Fruit fly (Drosophila melanogaster): ENCODE data around the gene CG14384.
A peak's percentile ranks its signal among the peaks of the same experiment; 100 is the strongest.

The CG14384 gene

DNA sequence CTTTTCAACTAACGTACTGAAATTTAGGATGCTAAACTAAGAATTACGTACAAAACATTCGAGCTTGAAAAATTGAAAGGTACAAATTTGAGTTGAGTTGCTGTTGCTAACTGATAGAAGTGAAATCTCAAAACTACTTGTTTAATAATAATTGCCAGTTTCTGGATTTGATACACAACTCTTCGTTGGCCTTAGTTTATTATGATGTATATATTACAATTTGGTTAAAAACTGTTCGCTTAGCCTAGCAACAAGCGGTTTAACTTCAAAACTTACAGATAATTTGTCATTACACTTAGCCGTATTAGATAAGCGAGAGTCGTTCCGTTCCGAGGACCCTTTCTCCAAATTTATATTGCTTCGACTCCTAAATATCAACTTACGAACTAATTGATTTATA, at the start of gene CG14384, which contains the start of gene grsm:
TSS of gene CG14384 (minus strand) at position 101 of the 400 bp plus-strand sequence.
TSS of gene grsm (minus strand) at position 101 of the 400 bp plus-strand sequence.
- TF ChIP-seq Met (GFP tag; optimal IDR thresholded peaks at IDR 0.05), result no peak
- no peak for TF ChIP-seq CG34406 (GFP tag; optimal IDR thresholded peaks at IDR 0.05)
- TF ChIP-seq CG31627 (GFP tag; optimal IDR thresholded peaks at IDR 0.05), result no peak
- no peak for TF ChIP-seq fd85E (GFP tag; optimal IDR thresholded peaks at IDR 0.05)
- TF ChIP-seq Sox14 (GFP tag; optimal IDR thresholded peaks at IDR 0.05), result no peak
- no peak for TF ChIP-seq lz (GFP tag; optimal IDR thresholded peaks at IDR 0.05)
- no peak for TF ChIP-seq Lpt (GFP tag; optimal IDR thresholded peaks at IDR 0.05)
- TF ChIP-seq fd59A (GFP tag; optimal IDR thresholded peaks at IDR 0.05), result no peak
- TF ChIP-seq CG1621 (tag; optimal IDR thresholded peaks at IDR 0.05), result no peak
- no peak for TF ChIP-seq CG6808 (GFP tag; optimal IDR thresholded peaks at IDR 0.05)
- TF ChIP-seq CG6276 (GFP tag; optimal IDR thresholded peaks at IDR 0.05), result no peak
- no peak for TF ChIP-seq CG16779 (tag; optimal IDR thresholded peaks at IDR 0.05)
- no peak for TF ChIP-seq CG11902 (GFP tag; optimal IDR thresholded peaks at IDR 0.05)
- no peak for TF ChIP-seq Eip78C (GFP tag)
- no peak for TF ChIP-seq eg (GFP tag; IDR thresholded peaks at IDR 0.05)
- TF ChIP-seq topi (GFP tag; optimal IDR thresholded peaks at IDR 0.05), result no peak
- no peak for TF ChIP-seq CG15336 (GFP tag; IDR thresholded peaks at IDR 0.05)
- TF ChIP-seq CG3919 (GFP tag; optimal IDR thresholded peaks at IDR 0.05), result no peak

dm6 chr3R:13015811-13016766, 48.6 kb upstream of the CG14384 start:
- TF ChIP-seq lz (GFP tag; optimal IDR thresholded peaks at IDR 0.05), result no peak
- TF ChIP-seq vri (GFP tag; optimal IDR thresholded peaks at IDR 0.05), result peak; percentile 72
- TF ChIP-seq acj6 (GFP tag; optimal IDR thresholded peaks at IDR 0.05), result no peak
- no peak for TF ChIP-seq Ets21C (GFP tag; optimal IDR thresholded peaks at IDR 0.05)
- TF ChIP-seq fkh (GFP tag; optimal IDR thresholded peaks at IDR 0.05), result peak; percentile 21
- TF ChIP-seq CG34406 (GFP tag; optimal IDR thresholded peaks at IDR 0.05), result no peak
- 0 out of 3 replicates have a peak, but pooled peaks have one; percentile 5 for TF ChIP-seq eg (GFP tag; IDR thresholded peaks at IDR 0.05)
- no peak for TF ChIP-seq Gug (GFP tag; IDR thresholded peaks at IDR 0.05)
- TF ChIP-seq spab (GFP tag; optimal IDR thresholded peaks at IDR 0.05), result peak; percentile 47
- no peak for TF ChIP-seq CG11762 (GFP tag; optimal IDR thresholded peaks at IDR 0.05; ENCODE audit: insufficient read depth)
- no peak for TF ChIP-seq Met (GFP tag; optimal IDR thresholded peaks at IDR 0.05)
- TF ChIP-seq dsx (GFP tag; optimal IDR thresholded peaks at IDR 0.05; ENCODE audit: poor library complexity, severe bottlenecking), result peak; percentile 61
- TF ChIP-seq CG6276 (GFP tag; optimal IDR thresholded peaks at IDR 0.05), result peak; percentile 57
- peak; percentile 22 for TF ChIP-seq CG32006 (GFP tag; optimal IDR thresholded peaks at IDR 0.05)
- TF ChIP-seq Eip75B (GFP tag; optimal IDR thresholded peaks at IDR 0.05), result peak; percentile 17
- no peak for TF ChIP-seq fd59A (GFP tag; optimal IDR thresholded peaks at IDR 0.05)
- TF ChIP-seq Sox15 (GFP tag; optimal IDR thresholded peaks at IDR 0.05), result no peak
- no peak for TF ChIP-seq Hr4 (GFP tag; optimal IDR thresholded peaks at IDR 0.05)
- peak; percentile 22 for TF ChIP-seq topi (GFP tag; optimal IDR thresholded peaks at IDR 0.05)
- no peak for TF ChIP-seq CG8319 (GFP tag; optimal IDR thresholded peaks at IDR 0.05)
- TF ChIP-seq CG11294 (GFP tag; IDR thresholded peaks at IDR 0.05), result no peak
- TF ChIP-seq CG8632 (GFP tag; optimal IDR thresholded peaks at IDR 0.05), result no peak
- peak; percentile 46 for TF ChIP-seq CG16779 (tag; optimal IDR thresholded peaks at IDR 0.05)
- peak; percentile 84 for TF ChIP-seq Eip78C (GFP tag)
- peak; percentile 18 for TF ChIP-seq Eip93F (GFP tag; optimal IDR thresholded peaks at IDR 0.05)
- TF ChIP-seq Sox14 (GFP tag; optimal IDR thresholded peaks at IDR 0.05), result no peak
- TF ChIP-seq Hr39 (GFP tag; optimal IDR thresholded peaks at IDR 0.05), result no peak
- no peak for TF ChIP-seq salr (GFP tag; optimal IDR thresholded peaks at IDR 0.05)
- TF ChIP-seq CG3032 (tag; optimal IDR thresholded peaks at IDR 0.05), result no peak
- TF ChIP-seq CG6792 (GFP tag; optimal IDR thresholded peaks at IDR 0.05), result no peak
- TF ChIP-seq ss (GFP tag; optimal IDR thresholded peaks at IDR 0.05), result peak; percentile 51 to 70
- peak; percentile 42 for TF ChIP-seq CG6808 (GFP tag; optimal IDR thresholded peaks at IDR 0.05)
- no peak for TF ChIP-seq Sox102F (GFP tag; optimal IDR thresholded peaks at IDR 0.05)
- TF ChIP-seq Hr38 (GFP tag; optimal IDR thresholded peaks at IDR 0.05), result no peak
- no peak for TF ChIP-seq svp (GFP tag)
- TF ChIP-seq CG8119 (GFP tag; IDR thresholded peaks at IDR 0.05), result peak; percentile 40; the same call in 2 of the 3 replicates
- TF ChIP-seq OdsH (GFP tag; optimal IDR thresholded peaks at IDR 0.05), result peak; percentile 6
- peak; percentile 14 for TF ChIP-seq Ets96B (tag; optimal IDR thresholded peaks at IDR 0.05)
- TF ChIP-seq CG6854 (GFP tag; optimal IDR thresholded peaks at IDR 0.05), result no peak
- TF ChIP-seq CG31627 (GFP tag; optimal IDR thresholded peaks at IDR 0.05), result no peak
